Worm (Caenorhabditis elegans) whole organism, young adult: ENCODE data around the gene npp-25.

Experiments
- C06A6.2 ChIP-seq: fragments of 200-800 bp; sonication (Bioruptor generic); conservative IDR thresholded peaks from 2 replicates; pipeline ENCODE4 v1.3.6; 2022; ENCODE audit warnings: missing genetic modification characterization, missing compliant biosample characterization
- C17E4.6 ChIP-seq: fragments of 200-800 bp; sonication (Bioruptor generic); IDR thresholded peaks from 2 replicates; pipeline ENCODE4 v1.3.6; 2022; ENCODE audit warnings: missing genetic modification reagents, missing genetic modification characterization, missing compliant biosample characterization
- F37B4.10 ChIP-seq: fragments of 200-800 bp; sonication (Bioruptor generic); IDR thresholded peaks from 2 replicates; pipeline ENCODE4 v1.3.6; 2022; ENCODE audit warnings: missing genetic modification characterization, missing compliant biosample characterization
- F39B2.1 ChIP-seq: fragments of 200-800 bp; sonication (Bioruptor generic); IDR thresholded peaks from 2 replicates; pipeline ENCODE4 v1.3.6; 2022; ENCODE audit warnings: missing genetic modification reagents, missing genetic modification characterization, missing compliant biosample characterization
- F55B11.4 ChIP-seq: sonication (generic microtip); optimal IDR thresholded peaks from 2 replicates; lab custom pipeline; 2016; ENCODE audit warnings: missing compliant biosample characterization, missing genetic modification characterization, borderline replicate concordance; ENCODE audit not compliant: insufficient read depth
- F57C9.4 ChIP-seq: sonication (generic microtip); optimal IDR thresholded peaks from 2 replicates; lab custom pipeline; 2017; ENCODE audit warnings: mild to moderate bottlenecking, missing genetic modification characterization, missing compliant biosample characterization
- Y56A3A.18 ChIP-seq: fragments of 200-800 bp; sonication (Bioruptor generic); IDR thresholded peaks from 2 replicates; pipeline ENCODE4 v1.3.6; 2022; ENCODE audit warnings: missing genetic modification reagents, missing genetic modification characterization, missing compliant biosample characterization
- Y79H2A.3 ChIP-seq: fragments of 200-800 bp; sonication (Bioruptor generic); conservative IDR thresholded peaks from 2 replicates; pipeline ENCODE4 v1.3.6; 2022; ENCODE audit warnings: missing genetic modification reagents, missing genetic modification characterization, missing compliant biosample characterization
- akir-1 ChIP-seq: fragments of 200-800 bp; sonication (Bioruptor generic); optimal IDR thresholded peaks from 2 replicates; lab custom pipeline; 2018; ENCODE audit warnings: mild to moderate bottlenecking, missing genetic modification characterization, moderate library complexity, missing compliant biosample characterization
- ama-1 ChIP-seq, 3 experiments: fragments of 150-350 bp in 1 of 3; sonication (generic microtip) in 2 of 3; optimal IDR thresholded peaks; 2 replicates each; lab custom pipeline; 2014 to 2018; ENCODE audit warnings: missing biosample characterization in 2 of 3, missing genetic modification characterization in 2 of 3, missing genetic modification reagents in 2 of 3
- cebp-1 ChIP-seq, 2 experiments: fragments of 200-800 bp in 1 of 2; sonication (Bioruptor generic) in 1 of 2; sonication (generic microtip) in 1 of 2; IDR thresholded peaks in 1 of 2; optimal IDR thresholded peaks in 1 of 2; 2 replicates each; pipeline versions ENCODE4 v1.3.6 to Lab custom; 2017 to 2022; ENCODE audit warnings: missing compliant biosample characterization in 2 of 2, missing genetic modification characterization in 2 of 2, mild to moderate bottlenecking in 1 of 2, missing genetic modification reagents in 1 of 2, moderate library complexity in 1 of 2
- cebp-2 ChIP-seq: fragments of 200-800 bp; sonication (Bioruptor generic); IDR thresholded peaks from 2 replicates; pipeline ENCODE4 v1.3.6; 2022; ENCODE audit warnings: missing genetic modification characterization, missing compliant biosample characterization
- ceh-91 ChIP-seq: fragments of 200-800 bp; sonication (Bioruptor generic); IDR thresholded peaks from 2 replicates; pipeline ENCODE4 v1.3.6; 2022; ENCODE audit warnings: missing genetic modification reagents, missing genetic modification characterization, missing compliant biosample characterization
- die-1 ChIP-seq: sonication (generic microtip); optimal IDR thresholded peaks from 2 replicates; lab custom pipeline; 2016; ENCODE audit warnings: missing genotype, mild to moderate bottlenecking, missing genetic modification characterization, missing compliant biosample characterization
- dox-1 ChIP-seq: fragments of 200-800 bp; sonication (Bioruptor generic); IDR thresholded peaks from 2 replicates; pipeline ENCODE4 v1.3.6; 2022; ENCODE audit warnings: missing genetic modification reagents, missing genetic modification characterization, missing compliant biosample characterization
- dpff-1 ChIP-seq: sonication (generic microtip); optimal IDR thresholded peaks from 2 replicates; lab custom pipeline; 2017; ENCODE audit warnings: mild to moderate bottlenecking, missing genetic modification characterization, missing compliant biosample characterization
- egrh-3 ChIP-seq: fragments of 200-800 bp; sonication (Bioruptor generic); IDR thresholded peaks from 2 replicates; pipeline ENCODE4 v1.3.6; 2022; ENCODE audit warnings: missing genetic modification reagents, missing genetic modification characterization, missing compliant biosample characterization
- ekl-4 ChIP-seq: fragments of 200-800 bp; sonication (Bioruptor generic); IDR thresholded peaks from 2 replicates; pipeline ENCODE4 v1.3.6; 2022; ENCODE audit warnings: missing genetic modification reagents, missing genetic modification characterization, missing compliant biosample characterization
- ets-4 ChIP-seq: fragments of 200-800 bp; sonication (Bioruptor generic); optimal IDR thresholded peaks from 2 replicates; lab custom pipeline; 2018; ENCODE audit warnings: mild to moderate bottlenecking, missing genetic modification characterization, missing compliant biosample characterization
- hlh-26 ChIP-seq: fragments of 200-800 bp; sonication (Bioruptor generic); conservative IDR thresholded peaks from 2 replicates; pipeline ENCODE4 v1.3.6; 2022; ENCODE audit warnings: missing genetic modification reagents, missing genetic modification characterization, missing compliant biosample characterization
- hrde-1 ChIP-seq: sonication (generic microtip); optimal IDR thresholded peaks from 2 replicates; lab custom pipeline; 2016; ENCODE audit warnings: missing genetic modification characterization, mild to moderate bottlenecking, missing compliant biosample characterization, moderate library complexity, missing genotype, missing genetic modification reagents, borderline replicate concordance
- madf-6 ChIP-seq: fragments of 200-800 bp; sonication (Bioruptor generic); IDR thresholded peaks from 2 replicates; pipeline ENCODE4 v1.3.6; 2022; ENCODE audit warnings: missing genetic modification reagents, missing genetic modification characterization, missing compliant biosample characterization
- nfyb-1 ChIP-seq: fragments of 200-800 bp; sonication (Bioruptor generic); IDR thresholded peaks from 2 replicates; pipeline ENCODE4 v1.3.6; 2022; ENCODE audit warnings: missing genetic modification reagents, missing genetic modification characterization, missing compliant biosample characterization
- nhr-80 ChIP-seq: sonication (generic microtip); optimal IDR thresholded peaks from 2 replicates; lab custom pipeline; 2016; ENCODE audit warnings: missing genetic modification characterization, missing compliant biosample characterization
- pbrm-1 ChIP-seq: fragments of 200-800 bp; sonication (Bioruptor generic); IDR thresholded peaks from 2 replicates; pipeline ENCODE4 v1.3.6; 2022; ENCODE audit warnings: missing genetic modification reagents, missing genetic modification characterization, missing compliant biosample characterization
- pha-4 ChIP-seq: fragments of 150-350 bp; sonication (generic microtip); optimal IDR thresholded peaks from 2 replicates; lab custom pipeline; 2014; ENCODE audit warnings: missing biosample characterization, missing genetic modification reagents, missing genetic modification characterization
- snpc-1.3 ChIP-seq: sonication (generic microtip); optimal IDR thresholded peaks from 2 replicates; lab custom pipeline; 2017; ENCODE audit warnings: missing genetic modification characterization, mild to moderate bottlenecking, missing compliant biosample characterization, antibody characterized with exemption, moderate library complexity, missing genotype, missing genetic modification reagents; ENCODE audit not compliant: insufficient read depth
- snpc-4 ChIP-seq, 5 experiments: fragments of 150-350 bp in 1 of 5; sonication (generic microtip) in 4 of 5; optimal IDR thresholded peaks; 2 replicates each; lab custom pipeline; 2014 to 2018; ENCODE audit warnings: missing genetic modification characterization in 5 of 5, missing biosample characterization in 3 of 5, antibody characterized with exemption in 2 of 5, mild to moderate bottlenecking in 2 of 5, missing compliant biosample characterization in 2 of 5, missing genotype in 2 of 5, moderate library complexity in 2 of 5, missing genetic modification reagents in 1 of 5
- tbx-9 ChIP-seq: sonication (generic microtip); optimal IDR thresholded peaks from 2 replicates; lab custom pipeline; 2016; ENCODE audit warnings: borderline replicate concordance, missing genetic modification characterization, inconsistent platforms, missing compliant biosample characterization
- unc-130 ChIP-seq: sonication (generic microtip); optimal IDR thresholded peaks from 2 replicates; lab custom pipeline; 2016; ENCODE audit warnings: missing genetic modification reagents, missing genetic modification characterization, missing compliant biosample characterization
- unc-62 ChIP-seq: fragments of 150-350 bp; optimal IDR thresholded peaks from 2 replicates; lab custom pipeline; 2014; ENCODE audit warnings: missing biosample characterization, missing genetic modification reagents, missing genetic modification characterization
- zfh-2 ChIP-seq: fragments of 200-800 bp; sonication (Bioruptor generic); conservative IDR thresholded peaks from 2 replicates; pipeline ENCODE4 v1.3.6; 2022; ENCODE audit warnings: missing genetic modification reagents, missing genetic modification characterization, missing compliant biosample characterization

The npp-25 gene

DNA sequence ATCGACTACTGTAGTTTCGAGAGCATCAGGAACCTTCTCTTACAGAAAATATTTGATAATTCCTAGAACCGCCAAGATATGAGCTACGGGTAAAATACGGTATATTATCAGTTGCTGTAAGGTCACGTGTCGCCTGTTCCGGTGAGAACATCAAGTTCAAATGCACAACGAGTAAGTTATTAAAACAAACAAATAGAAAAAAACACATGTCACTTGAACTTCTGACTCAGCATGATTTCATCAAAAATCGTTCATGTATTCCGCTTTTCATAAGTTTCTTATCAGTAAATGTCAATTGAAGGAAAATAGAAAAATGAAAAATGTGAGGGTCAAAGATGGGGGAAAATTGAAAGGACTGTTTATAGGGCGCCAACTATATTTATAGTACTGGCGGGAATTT lies 34.9 kb upstream of the npp-25 start:
- TF ChIP-seq unc-62 (GFP tag; lab: Kevin White, UChicago): peak; percentile 74
- no peak for TF ChIP-seq ekl-4 (GFP tag; lab: Robert Waterston, UW)
- no peak for TF ChIP-seq snpc-4 (GFP tag; optimal IDR thresholded peaks at IDR 0.05; lab: Kevin White, UChicago)
- no peak for TF ChIP-seq snpc-4 (tag; optimal IDR thresholded peaks at IDR 0.05; lab: Kevin White, UChicago)
- TF ChIP-seq Y79H2A.3 (GFP tag; lab: Robert Waterston, UW): no peak
- peak; percentile 73 for TF ChIP-seq nhr-80 (tag; lab: Kevin White, UChicago)
- no peak for TF ChIP-seq hrde-1 (tag; lab: Kevin White, UChicago)
- peak; percentile 54 for TF ChIP-seq pha-4 (tag; lab: Kevin White, UChicago)
- no peak for TF ChIP-seq nfyb-1 (GFP tag; lab: Robert Waterston, UW)
- no peak for TF ChIP-seq cebp-1 (GFP tag; IDR thresholded peaks at IDR 0.05; lab: Robert Waterston, UW)
- peak; percentile 25 for TF ChIP-seq cebp-1 (tag; optimal IDR thresholded peaks at IDR 0.05; lab: Kevin White, UChicago)
- no peak for TF ChIP-seq hlh-26 (GFP tag; lab: Robert Waterston, UW)
- no peak for TF ChIP-seq C17E4.6 (GFP tag; lab: Robert Waterston, UW)
- no peak for TF ChIP-seq C06A6.2 (GFP tag; lab: Robert Waterston, UW)
- no peak for TF ChIP-seq cebp-2 (GFP tag; lab: Robert Waterston, UW)
- TF ChIP-seq Y56A3A.18 (GFP tag; lab: Robert Waterston, UW): no peak
- TF ChIP-seq pbrm-1: no peak

DNA sequence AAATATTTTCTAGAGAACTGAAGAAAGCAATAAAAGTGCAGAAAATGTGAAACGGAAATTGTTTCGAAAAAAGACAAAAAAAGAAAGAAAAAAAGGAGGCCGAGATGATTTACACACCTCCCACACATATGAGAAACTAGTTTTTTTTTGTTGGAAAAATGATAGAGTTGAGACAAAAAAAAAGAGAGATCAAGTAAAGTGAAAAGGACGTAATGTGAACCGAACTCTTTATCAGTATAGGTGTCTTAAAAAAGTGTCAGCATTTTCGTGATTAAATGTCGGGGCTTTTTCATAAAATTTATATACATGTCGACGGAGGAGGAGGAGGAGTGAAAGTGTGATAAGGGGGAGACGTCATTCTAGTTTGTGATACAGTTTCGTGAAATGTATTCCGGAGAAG lies 33.5 kb upstream of the npp-25 start:
- no peak for TF ChIP-seq F39B2.1
- TF ChIP-seq die-1 (tag; lab: Kevin White, UChicago): no peak
- TF ChIP-seq F57C9.4: no peak
- no peak for TF ChIP-seq F55B11.4
- no peak for TF ChIP-seq dpff-1 (tag; lab: Kevin White, UChicago)
- no peak for TF ChIP-seq egrh-3 (GFP tag; lab: Robert Waterston, UW)
- TF ChIP-seq dox-1: peak; percentile 29; the same call in 1 of the 2 replicates
- no peak for TF ChIP-seq tbx-9 (tag; lab: Kevin White, UChicago)
- peak; percentile 80 for TF ChIP-seq nhr-80 (tag; lab: Kevin White, UChicago)
- TF ChIP-seq, all 124 proteins: peak for 2

DNA sequence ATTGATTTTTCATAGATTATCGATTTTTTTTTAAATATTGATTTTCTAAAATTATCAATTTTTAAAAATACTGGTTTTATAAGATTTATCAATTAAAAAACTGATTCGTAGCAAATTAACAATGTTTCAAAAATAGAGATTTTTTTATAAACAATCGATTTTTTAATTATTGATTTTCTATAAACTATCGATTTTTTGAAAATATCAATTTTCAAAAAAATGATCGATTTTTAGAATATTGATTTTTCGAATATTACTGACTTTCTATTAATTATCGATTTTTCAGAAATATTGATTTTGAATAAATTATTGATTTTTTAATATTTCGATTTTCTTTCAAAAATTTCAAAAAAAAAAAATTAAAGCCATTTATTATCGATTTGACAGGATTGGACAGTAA lies 26.8 kb upstream of the npp-25 start:
- TF ChIP-seq ceh-91 (no peak), C17E4.6 (GFP tag; lab: Robert Waterston, UW) (no peak), ets-4 (GFP tag; lab: Kevin White, UChicago) (no peak), Y56A3A.18 (GFP tag; lab: Robert Waterston, UW) (no peak), ama-1 (optimal IDR thresholded peaks at IDR 0.05; lab: Kevin White, UChicago) (no peak), ama-1 (GFP tag; optimal IDR thresholded peaks at IDR 0.05; lab: Kevin White, UChicago) (no peak), snpc-1.3 (tag; lab: Kevin White, UChicago) (no peak), unc-62 (GFP tag; lab: Kevin White, UChicago) (no peak)

DNA sequence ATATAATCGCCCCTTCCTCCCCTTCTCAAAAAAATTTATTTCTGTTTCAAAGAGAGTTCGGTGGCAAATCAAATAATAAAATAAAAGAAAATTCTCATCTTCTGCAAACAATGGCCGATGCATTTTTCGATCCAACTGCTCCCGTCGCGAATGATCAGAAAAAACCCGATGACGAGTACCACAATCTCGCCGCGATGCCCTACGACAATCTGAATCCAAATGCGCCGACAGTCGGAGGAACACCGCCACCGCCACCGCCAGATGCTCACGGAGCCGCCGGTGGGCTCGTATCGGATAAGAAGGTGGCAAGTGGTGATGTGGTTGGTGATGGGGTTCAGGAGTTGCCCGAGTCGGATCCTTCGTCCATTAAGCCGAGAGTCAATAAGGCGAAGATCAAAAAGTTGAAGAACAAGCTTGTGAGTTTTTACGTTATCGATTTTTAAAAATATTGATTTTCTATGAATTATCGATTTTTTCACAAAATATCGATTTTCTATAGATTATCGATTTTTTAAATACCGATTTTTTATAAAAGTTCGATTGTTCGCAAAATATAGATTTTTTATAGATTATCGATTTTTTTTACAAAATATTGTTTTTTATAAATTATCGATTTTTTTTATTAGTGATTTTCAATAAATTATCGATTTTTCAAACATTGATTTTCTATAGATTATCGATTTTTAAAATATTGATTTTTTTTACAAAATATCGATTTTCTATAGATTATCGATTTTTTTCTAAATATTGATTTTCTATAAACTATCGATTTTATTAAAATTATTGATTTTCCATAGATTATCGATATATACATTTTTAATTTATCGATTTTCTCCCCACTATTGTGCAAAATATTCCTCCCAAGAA lies 25.8 kb upstream of the npp-25 start, which contains the start of gene Y39E4A.1:
Gene Y39E4A.1 (plus strand): TSS at position 51 of the 867 bp plus-strand sequence.
- TF ChIP-seq unc-130 (GFP tag; lab: Kevin White, UChicago): no peak
- TF ChIP-seq madf-6 (GFP tag; lab: Robert Waterston, UW): no peak
- 0 out of 2 replicates have a peak, but pooled peaks have one; percentile 30 for TF ChIP-seq cebp-2 (GFP tag; lab: Robert Waterston, UW)
- no peak for TF ChIP-seq akir-1 (GFP tag; lab: Kevin White, UChicago)
- peak; percentile 83 for TF ChIP-seq zfh-2
- 0 out of 2 replicates have a peak, but pooled peaks have one; percentile 37 for TF ChIP-seq F37B4.10 (GFP tag; lab: Robert Waterston, UW)
- peak; percentile 49; the same call in 1 of the 2 replicates for TF ChIP-seq egrh-3 (GFP tag; lab: Robert Waterston, UW)
